Worm (Caenorhabditis elegans) whole organism, young adult: ENCODE measurements around the gene btbd-10.

ENCODE experiments used
- C06A6.2 ChIP-seq: fragments of 200-800 bp; sonication (Bioruptor generic); conservative IDR thresholded peaks from 2 replicates; pipeline ENCODE4 v1.3.6; 2022; ENCODE audit warnings: missing genetic modification characterization, missing compliant biosample characterization
- F33H1.4 ChIP-seq: fragments of 200-800 bp; sonication (Bioruptor generic); IDR thresholded peaks from 2 replicates; pipeline ENCODE4 v1.3.6; 2022; ENCODE audit warnings: missing genetic modification reagents, missing genetic modification characterization, missing compliant biosample characterization
- F39B2.1 ChIP-seq: fragments of 200-800 bp; sonication (Bioruptor generic); IDR thresholded peaks from 2 replicates; pipeline ENCODE4 v1.3.6; 2022; ENCODE audit warnings: missing genetic modification reagents, missing genetic modification characterization, missing compliant biosample characterization
- F49E8.2 ChIP-seq: sonication (generic microtip); optimal IDR thresholded peaks from 3 replicates; lab custom pipeline; 2017; ENCODE audit warnings: missing genetic modification characterization, mild to moderate bottlenecking, missing compliant biosample characterization, antibody characterized with exemption, moderate library complexity; ENCODE audit not compliant: insufficient read depth
- F52B5.7 ChIP-seq: sonication (generic microtip); optimal IDR thresholded peaks from 2 replicates; lab custom pipeline; 2016; ENCODE audit warnings: mild to moderate bottlenecking, missing genetic modification characterization, missing compliant biosample characterization
- F57A8.1 ChIP-seq: fragments of 200-800 bp; sonication (Bioruptor generic); optimal IDR thresholded peaks from 2 replicates; lab custom pipeline; 2018; ENCODE audit warnings: mild to moderate bottlenecking, missing genetic modification characterization, moderate library complexity, missing compliant biosample characterization
- K12H6.12 ChIP-seq: fragments of 200-800 bp; sonication (Bioruptor generic); optimal IDR thresholded peaks from 2 replicates; lab custom pipeline; 2018; ENCODE audit warnings: mild to moderate bottlenecking, missing genetic modification characterization, missing compliant biosample characterization
- T26A5.8 ChIP-seq: sonication (generic microtip); optimal IDR thresholded peaks from 2 replicates; lab custom pipeline; 2016; ENCODE audit warnings: missing genetic modification characterization, missing compliant biosample characterization
- Y53F4B.3 ChIP-seq: fragments of 200-800 bp; sonication (Bioruptor generic); IDR thresholded peaks from 2 replicates; pipeline ENCODE4 v1.3.6; 2022; ENCODE audit warnings: missing genetic modification reagents, missing genetic modification characterization, missing compliant biosample characterization
- Y53G8AR.9 ChIP-seq: fragments of 200-800 bp; sonication (Bioruptor generic); conservative IDR thresholded peaks from 2 replicates; pipeline ENCODE4 v1.3.6; 2022; ENCODE audit warnings: missing genetic modification reagents, missing genetic modification characterization, missing compliant biosample characterization
- Y56A3A.18 ChIP-seq: fragments of 200-800 bp; sonication (Bioruptor generic); IDR thresholded peaks from 2 replicates; pipeline ENCODE4 v1.3.6; 2022; ENCODE audit warnings: missing genetic modification reagents, missing genetic modification characterization, missing compliant biosample characterization
- Y79H2A.3 ChIP-seq: fragments of 200-800 bp; sonication (Bioruptor generic); conservative IDR thresholded peaks from 2 replicates; pipeline ENCODE4 v1.3.6; 2022; ENCODE audit warnings: missing genetic modification reagents, missing genetic modification characterization, missing compliant biosample characterization
- aptf-3 ChIP-seq: fragments of 200-800 bp; sonication (Bioruptor generic); IDR thresholded peaks from 2 replicates; pipeline ENCODE4 v1.3.6; 2022; ENCODE audit warnings: missing genetic modification characterization, missing compliant biosample characterization
- attf-6 ChIP-seq: fragments of 200-800 bp; sonication (Bioruptor generic); IDR thresholded peaks from 2 replicates; pipeline ENCODE4 v1.3.6; 2022; ENCODE audit warnings: missing genetic modification reagents, missing genetic modification characterization, missing compliant biosample characterization
- bed-1 ChIP-seq: fragments of 200-800 bp; sonication (Bioruptor generic); IDR thresholded peaks from 2 replicates; pipeline ENCODE4 v1.3.6; 2022; ENCODE audit warnings: missing genetic modification reagents, missing genetic modification characterization, missing compliant biosample characterization
- bed-2 ChIP-seq: fragments of 200-800 bp; sonication (Bioruptor generic); IDR thresholded peaks from 2 replicates; pipeline ENCODE4 v1.3.6; 2022; ENCODE audit warnings: missing genetic modification reagents, missing genetic modification characterization, missing compliant biosample characterization
- cebp-1 ChIP-seq, 2 experiments: fragments of 200-800 bp in 1 of 2; sonication (Bioruptor generic) in 1 of 2; sonication (generic microtip) in 1 of 2; IDR thresholded peaks in 1 of 2; optimal IDR thresholded peaks in 1 of 2; 2 replicates each; pipeline versions ENCODE4 v1.3.6 to Lab custom; 2017 to 2022; ENCODE audit warnings: missing compliant biosample characterization in 2 of 2, missing genetic modification characterization in 2 of 2, mild to moderate bottlenecking in 1 of 2, missing genetic modification reagents in 1 of 2, moderate library complexity in 1 of 2
- ceh-100 ChIP-seq: fragments of 200-800 bp; sonication (Bioruptor generic); IDR thresholded peaks from 2 replicates; pipeline ENCODE4 v1.3.6; 2022; ENCODE audit warnings: missing genetic modification reagents, missing genetic modification characterization, missing compliant biosample characterization
- chd-7 ChIP-seq: sonication (generic microtip); optimal IDR thresholded peaks from 2 replicates; lab custom pipeline; 2016; ENCODE audit warnings: mild to moderate bottlenecking, missing genetic modification characterization, moderate library complexity, missing compliant biosample characterization
- dox-1 ChIP-seq: fragments of 200-800 bp; sonication (Bioruptor generic); IDR thresholded peaks from 2 replicates; pipeline ENCODE4 v1.3.6; 2022; ENCODE audit warnings: missing genetic modification reagents, missing genetic modification characterization, missing compliant biosample characterization
- dpff-1 ChIP-seq: sonication (generic microtip); optimal IDR thresholded peaks from 2 replicates; lab custom pipeline; 2017; ENCODE audit warnings: mild to moderate bottlenecking, missing genetic modification characterization, missing compliant biosample characterization
- dpl-1 ChIP-seq: fragments of 150-350 bp; optimal IDR thresholded peaks from 2 replicates; lab custom pipeline; 2014; ENCODE audit warnings: missing biosample characterization, missing genetic modification reagents, missing genetic modification characterization
- egrh-3 ChIP-seq: fragments of 200-800 bp; sonication (Bioruptor generic); IDR thresholded peaks from 2 replicates; pipeline ENCODE4 v1.3.6; 2022; ENCODE audit warnings: missing genetic modification reagents, missing genetic modification characterization, missing compliant biosample characterization
- ekl-4 ChIP-seq: fragments of 200-800 bp; sonication (Bioruptor generic); IDR thresholded peaks from 2 replicates; pipeline ENCODE4 v1.3.6; 2022; ENCODE audit warnings: missing genetic modification reagents, missing genetic modification characterization, missing compliant biosample characterization
- gei-17 ChIP-seq: fragments of 200-800 bp; sonication (Bioruptor generic); optimal IDR thresholded peaks from 2 replicates; lab custom pipeline; 2018; ENCODE audit warnings: mild to moderate bottlenecking, missing genetic modification characterization, missing compliant biosample characterization
- him-1 ChIP-seq: sonication (generic microtip); optimal IDR thresholded peaks from 2 replicates; lab custom pipeline; 2016; ENCODE audit warnings: missing genotype, missing genetic modification reagents, missing genetic modification characterization, missing compliant biosample characterization
- hlh-26 ChIP-seq: fragments of 200-800 bp; sonication (Bioruptor generic); conservative IDR thresholded peaks from 2 replicates; pipeline ENCODE4 v1.3.6; 2022; ENCODE audit warnings: missing genetic modification reagents, missing genetic modification characterization, missing compliant biosample characterization
- hrde-1 ChIP-seq: sonication (generic microtip); optimal IDR thresholded peaks from 2 replicates; lab custom pipeline; 2016; ENCODE audit warnings: missing genetic modification characterization, mild to moderate bottlenecking, missing compliant biosample characterization, moderate library complexity, missing genotype, missing genetic modification reagents, borderline replicate concordance
- madf-3 ChIP-seq: fragments of 200-800 bp; sonication (Bioruptor generic); IDR thresholded peaks from 2 replicates; pipeline ENCODE4 v1.3.6; 2022; ENCODE audit warnings: missing genetic modification reagents, missing genetic modification characterization, missing compliant biosample characterization
- madf-6 ChIP-seq: fragments of 200-800 bp; sonication (Bioruptor generic); IDR thresholded peaks from 2 replicates; pipeline ENCODE4 v1.3.6; 2022; ENCODE audit warnings: missing genetic modification reagents, missing genetic modification characterization, missing compliant biosample characterization
- mcd-1 ChIP-seq: fragments of 200-800 bp; sonication (Bioruptor generic); IDR thresholded peaks from 2 replicates; pipeline ENCODE4 v1.3.6; 2022; ENCODE audit warnings: missing genetic modification reagents, missing genetic modification characterization, missing compliant biosample characterization
- mes-4 ChIP-seq: sonication (generic microtip); optimal IDR thresholded peaks from 2 replicates; lab custom pipeline; 2016; ENCODE audit warnings: missing genotype, missing genetic modification characterization, missing compliant biosample characterization
- nfya-1 ChIP-seq: sonication (generic microtip); optimal IDR thresholded peaks from 2 replicates; lab custom pipeline; 2017; ENCODE audit warnings: antibody characterized with exemption, missing compliant biosample characterization, missing genetic modification characterization, borderline replicate concordance; ENCODE audit not compliant: insufficient read depth
- nhr-179 ChIP-seq: sonication (generic microtip); optimal IDR thresholded peaks from 2 replicates; lab custom pipeline; 2016; ENCODE audit warnings: mild to moderate bottlenecking, missing genetic modification characterization, missing compliant biosample characterization
- nhr-90 ChIP-seq: sonication (generic microtip); optimal IDR thresholded peaks from 2 replicates; lab custom pipeline; 2016; ENCODE audit warnings: missing genotype, mild to moderate bottlenecking, missing genetic modification characterization, missing compliant biosample characterization
- pbrm-1 ChIP-seq: fragments of 200-800 bp; sonication (Bioruptor generic); IDR thresholded peaks from 2 replicates; pipeline ENCODE4 v1.3.6; 2022; ENCODE audit warnings: missing genetic modification reagents, missing genetic modification characterization, missing compliant biosample characterization
- rcor-1 ChIP-seq: fragments of 200-800 bp; sonication (Bioruptor generic); IDR thresholded peaks from 2 replicates; pipeline ENCODE4 v1.3.6; 2022; ENCODE audit warnings: missing genetic modification reagents, missing genetic modification characterization, missing compliant biosample characterization
- repo-1 ChIP-seq: sonication (generic microtip); optimal IDR thresholded peaks from 2 replicates; lab custom pipeline; 2017; ENCODE audit warnings: mild to moderate bottlenecking, missing genetic modification characterization, missing compliant biosample characterization
- sdz-38 ChIP-seq: sonication (generic microtip); optimal IDR thresholded peaks from 2 replicates; lab custom pipeline; 2016; ENCODE audit warnings: missing genotype, missing genetic modification characterization, missing compliant biosample characterization
- sea-2 ChIP-seq: fragments of 200-800 bp; sonication (Bioruptor generic); IDR thresholded peaks from 2 replicates; pipeline ENCODE4 v1.3.6; 2022; ENCODE audit warnings: missing genetic modification characterization, missing compliant biosample characterization
- snpc-4 ChIP-seq, 5 experiments: fragments of 150-350 bp in 1 of 5; sonication (generic microtip) in 4 of 5; optimal IDR thresholded peaks; 2 replicates each; lab custom pipeline; 2014 to 2018; ENCODE audit warnings: missing genetic modification characterization in 5 of 5, missing biosample characterization in 3 of 5, antibody characterized with exemption in 2 of 5, mild to moderate bottlenecking in 2 of 5, missing compliant biosample characterization in 2 of 5, missing genotype in 2 of 5, moderate library complexity in 2 of 5, missing genetic modification reagents in 1 of 5
- tbp1 ChIP-seq: fragments of 200-800 bp; sonication (Bioruptor generic); optimal IDR thresholded peaks from 2 replicates; lab custom pipeline; 2018; ENCODE audit warnings: mild to moderate bottlenecking, missing genetic modification characterization, missing compliant biosample characterization
- xnd-1 ChIP-seq: sonication (generic microtip); optimal IDR thresholded peaks from 2 replicates; lab custom pipeline; 2016; ENCODE audit warnings: missing genotype, missing genetic modification reagents, missing genetic modification characterization, missing compliant biosample characterization
- zfh-2 ChIP-seq: fragments of 200-800 bp; sonication (Bioruptor generic); conservative IDR thresholded peaks from 2 replicates; pipeline ENCODE4 v1.3.6; 2022; ENCODE audit warnings: missing genetic modification reagents, missing genetic modification characterization, missing compliant biosample characterization
- ztf-22 ChIP-seq: fragments of 200-800 bp; sonication (Bioruptor generic); optimal IDR thresholded peaks from 2 replicates; lab custom pipeline; 2018; ENCODE audit warnings: mild to moderate bottlenecking, missing genetic modification characterization, moderate library complexity, missing compliant biosample characterization
- ztf-6 ChIP-seq: fragments of 200-800 bp; sonication (Bioruptor generic); IDR thresholded peaks from 2 replicates; pipeline ENCODE4 v1.3.6; 2022; ENCODE audit warnings: missing genetic modification reagents, missing genetic modification characterization, missing compliant biosample characterization

The btbd-10 gene

ce11 chrII:4942397-4942796, 37.6 kb downstream of the btbd-10 start (continued):
- TF ChIP-seq rcor-1 (peak; percentile 56; the same call in 1 of the 2 replicates), mes-4 (tag; lab: Kevin White, UChicago) (peak; percentile 76), pbrm-1 (GFP tag; lab: Robert Waterston, UW) (0 out of 2 replicates have a peak, but pooled peaks have one; percentile 46), dpff-1 (tag; lab: Kevin White, UChicago) (no peak), sea-2 (GFP tag; lab: Robert Waterston, UW) (no peak), sdz-38 (no peak), egrh-3 (GFP tag; lab: Robert Waterston, UW) (no peak), hrde-1 (tag; lab: Kevin White, UChicago) (peak; percentile 84), hlh-26 (GFP tag; lab: Robert Waterston, UW) (no peak), ztf-22 (no peak), him-1 (tag; lab: Kevin White, UChicago) (peak; percentile 42), tbp1 (GFP tag; lab: Kevin White, UChicago) (peak; percentile 91), cebp-1 (GFP tag; IDR thresholded peaks at IDR 0.05; lab: Robert Waterston, UW) (no peak), cebp-1 (tag; optimal IDR thresholded peaks at IDR 0.05; lab: Kevin White, UChicago) (peak; percentile 60), attf-6 (GFP tag; lab: Robert Waterston, UW) (no peak), F52B5.7 (peak; percentile 91), ceh-100 (GFP tag; lab: Robert Waterston, UW) (peak; percentile 33; the same call in 1 of the 2 replicates), snpc-4 (GFP tag; optimal IDR thresholded peaks at IDR 0.05; lab: Kevin White, UChicago) (peak; percentile 64), snpc-4 (tag; optimal IDR thresholded peaks at IDR 0.05; lab: Kevin White, UChicago) (peak in 3 of 4 experiments; percentile 24 to 56 (median 29)), bed-2 (GFP tag; lab: Robert Waterston, UW) (no peak), F39B2.1 (GFP tag; lab: Robert Waterston, UW) (no peak), madf-6 (GFP tag; lab: Robert Waterston, UW) (peak; percentile 64), F49E8.2 (tag; lab: Kevin White, UChicago) (peak; percentile 46), aptf-3 (GFP tag; lab: Robert Waterston, UW) (peak; percentile 85; the same call in 1 of the 2 replicates), ekl-4 (peak; percentile 59; the same call in 1 of the 2 replicates), dpl-1 (GFP tag; lab: Kevin White, UChicago) (no peak), nfya-1 (no peak), K12H6.12 (tag; lab: Kevin White, UChicago) (peak; percentile 18), Y53G8AR.9 (GFP tag; lab: Robert Waterston, UW) (peak; percentile 81), Y53F4B.3 (peak; percentile 38; the same call in 1 of the 2 replicates), nhr-90 (peak; percentile 83), gei-17 (GFP tag; lab: Kevin White, UChicago) (peak; percentile 21), repo-1 (tag; lab: Kevin White, UChicago) (peak; percentile 89), F57A8.1 (GFP tag; lab: Kevin White, UChicago) (no peak), T26A5.8 (tag; lab: Kevin White, UChicago) (no peak), bed-1 (GFP tag; lab: Robert Waterston, UW) (0 out of 2 replicates have a peak, but pooled peaks have one; percentile 38), ztf-6 (GFP tag; lab: Robert Waterston, UW) (no peak), Y79H2A.3 (GFP tag; lab: Robert Waterston, UW) (no peak), xnd-1 (no peak), F33H1.4 (GFP tag; lab: Robert Waterston, UW) (0 out of 2 replicates have a peak, but pooled peaks have one; percentile 19), madf-3 (GFP tag; lab: Robert Waterston, UW) (0 out of 2 replicates have a peak, but pooled peaks have one; percentile 70), nhr-179 (tag; lab: Kevin White, UChicago) (no peak), chd-7 (tag; lab: Kevin White, UChicago) (peak; percentile 82), Y56A3A.18 (GFP tag; lab: Robert Waterston, UW) (peak; percentile 66; the same call in 1 of the 2 replicates), dox-1 (peak; percentile 64), mcd-1 (peak; percentile 65), C06A6.2 (GFP tag; lab: Robert Waterston, UW) (no peak; the same call in 1 of the 2 replicates), zfh-2 (GFP tag; lab: Robert Waterston, UW) (peak; percentile 83)
